Worm (Caenorhabditis elegans) whole organism, L3 larva: ENCODE measurements around the gene elpc-4.

ENCODE experiments used
- R02D3.7 ChIP-seq: fragments of 150-350 bp; optimal IDR thresholded peaks from 2 replicates; lab custom pipeline; 2014; ENCODE audit warnings: missing biosample characterization, missing genetic modification characterization
- aly-2 ChIP-seq: fragments of 150-350 bp; optimal IDR thresholded peaks from 2 replicates; lab custom pipeline; 2014; ENCODE audit warnings: missing biosample characterization, missing genetic modification characterization
- ama-1 ChIP-seq: fragments of 150-350 bp; optimal IDR thresholded peaks from 2 replicates; lab custom pipeline; 2018
- ceh-28 ChIP-seq: fragments of 150-350 bp; optimal IDR thresholded peaks from 2 replicates; lab custom pipeline; 2014; ENCODE audit warnings: missing biosample characterization, missing genetic modification reagents, missing genetic modification characterization
- ceh-82 ChIP-seq: fragments of 150-350 bp; optimal IDR thresholded peaks from 2 replicates; lab custom pipeline; 2014; ENCODE audit warnings: missing biosample characterization, missing genetic modification characterization
- daf-12 ChIP-seq: fragments of 150-350 bp; optimal IDR thresholded peaks from 2 replicates; lab custom pipeline; 2014; ENCODE audit warnings: missing biosample characterization, missing genetic modification reagents, missing genetic modification characterization
- egl-27 ChIP-seq: sonication (generic microtip); optimal IDR thresholded peaks from 4 replicates; lab custom pipeline; 2017; ENCODE audit warnings: missing biosample characterization, missing genetic modification reagents, missing genetic modification characterization
- egl-5 ChIP-seq: fragments of 150-350 bp; optimal IDR thresholded peaks from 2 replicates; lab custom pipeline; 2017; ENCODE audit warnings: missing biosample characterization, missing genetic modification reagents, missing genetic modification characterization, inconsistent platforms
- elt-1 ChIP-seq: fragments of 150-350 bp; optimal IDR thresholded peaks from 2 replicates; lab custom pipeline; 2014; ENCODE audit warnings: missing biosample characterization, missing genetic modification characterization
- elt-2 ChIP-seq: sonication (generic microtip); optimal IDR thresholded peaks from 2 replicates; lab custom pipeline; 2016; ENCODE audit warnings: missing genetic modification reagents, mild to moderate bottlenecking, missing genetic modification characterization, missing compliant biosample characterization
- elt-3 ChIP-seq, 3 experiments: fragments of 150-350 bp in 1 of 3; sonication (generic microtip) in 2 of 3; optimal IDR thresholded peaks; 2 replicates in 2 of 3; 4 replicates in 1 of 3; lab custom pipeline; 2014 to 2017; ENCODE audit warnings: missing biosample characterization in 3 of 3, missing genetic modification characterization in 3 of 3
- eor-1 ChIP-seq, 2 experiments: fragments of 150-350 bp; optimal IDR thresholded peaks; 2 replicates each; lab custom pipeline; 2014 to 2018; ENCODE audit warnings: missing biosample characterization in 2 of 2, missing genetic modification characterization in 2 of 2
- fkh-2 ChIP-seq: fragments of 150-350 bp; optimal IDR thresholded peaks from 2 replicates; lab custom pipeline; 2014; ENCODE audit warnings: missing biosample characterization, missing genetic modification reagents, missing genetic modification characterization
- fos-1 ChIP-seq: fragments of 150-350 bp; optimal IDR thresholded peaks from 2 replicates; lab custom pipeline; 2014; ENCODE audit warnings: missing biosample characterization, missing genetic modification characterization
- hmg-11 ChIP-seq: sonication (generic microtip); optimal IDR thresholded peaks from 2 replicates; lab custom pipeline; 2016; ENCODE audit warnings: missing genetic modification characterization, missing compliant biosample characterization
- jun-1 ChIP-seq: fragments of 150-350 bp; optimal IDR thresholded peaks from 2 replicates; lab custom pipeline; 2014; ENCODE audit warnings: missing biosample characterization, missing genetic modification reagents, missing genetic modification characterization
- lin-15B ChIP-seq: fragments of 150-350 bp; optimal IDR thresholded peaks from 2 replicates; lab custom pipeline; 2014; ENCODE audit warnings: missing biosample characterization, missing genetic modification characterization
- lin-39 ChIP-seq: fragments of 150-350 bp; optimal IDR thresholded peaks from 2 replicates; lab custom pipeline; 2018; ENCODE audit warnings: missing biosample characterization, missing genetic modification reagents, missing genetic modification characterization
- lsy-12 ChIP-seq: sonication (generic microtip); optimal IDR thresholded peaks from 2 replicates; lab custom pipeline; 2016; ENCODE audit warnings: mild to moderate bottlenecking, missing genetic modification characterization, missing compliant biosample characterization
- mdl-1 ChIP-seq: fragments of 150-350 bp; optimal IDR thresholded peaks from 2 replicates; lab custom pipeline; 2014; ENCODE audit warnings: missing biosample characterization, missing genetic modification characterization
- mml-1 ChIP-seq: fragments of 150-350 bp; sonication (generic microtip); optimal IDR thresholded peaks from 3 replicates; lab custom pipeline; 2014; ENCODE audit warnings: missing biosample characterization, missing genetic modification characterization
- nfya-1 ChIP-seq: sonication (generic microtip); optimal IDR thresholded peaks from 2 replicates; lab custom pipeline; 2017; ENCODE audit warnings: missing genetic modification characterization, mild to moderate bottlenecking, missing compliant biosample characterization, antibody characterized with exemption, moderate library complexity; ENCODE audit not compliant: insufficient read depth
- nhr-11 ChIP-seq: fragments of 150-350 bp; optimal IDR thresholded peaks from 2 replicates; lab custom pipeline; 2014; ENCODE audit warnings: missing biosample characterization, missing genetic modification characterization
- nhr-12 ChIP-seq: fragments of 150-350 bp; optimal IDR thresholded peaks from 2 replicates; lab custom pipeline; 2014; ENCODE audit warnings: missing biosample characterization, missing genetic modification characterization
- nhr-23 ChIP-seq: fragments of 150-350 bp; optimal IDR thresholded peaks from 2 replicates; lab custom pipeline; 2014; ENCODE audit warnings: missing biosample characterization, missing genetic modification reagents, missing genetic modification characterization
- nhr-25 ChIP-seq: sonication (generic microtip); optimal IDR thresholded peaks from 2 replicates; lab custom pipeline; 2017; ENCODE audit warnings: missing biosample characterization, missing genetic modification characterization
- nhr-28 ChIP-seq: fragments of 150-350 bp; optimal IDR thresholded peaks from 2 replicates; lab custom pipeline; 2014; ENCODE audit warnings: missing biosample characterization, missing genetic modification characterization
- nhr-43 ChIP-seq: sonication (generic microtip); optimal IDR thresholded peaks from 2 replicates; lab custom pipeline; 2016; ENCODE audit warnings: mild to moderate bottlenecking, missing genetic modification characterization, missing compliant biosample characterization; ENCODE audit not compliant: poor library complexity, severe bottlenecking
- nhr-77 ChIP-seq: fragments of 150-350 bp; optimal IDR thresholded peaks from 2 replicates; lab custom pipeline; 2014; ENCODE audit warnings: missing biosample characterization, missing genetic modification characterization
- pha-4 ChIP-seq: fragments of 150-350 bp; optimal IDR thresholded peaks from 2 replicates; lab custom pipeline; 2014; ENCODE audit warnings: missing biosample characterization, missing genetic modification reagents, missing genetic modification characterization
- pqm-1 ChIP-seq: fragments of 150-350 bp; optimal IDR thresholded peaks from 2 replicates; lab custom pipeline; 2017; ENCODE audit warnings: missing biosample characterization, missing genetic modification characterization, inconsistent platforms
- skn-1 ChIP-seq: fragments of 150-350 bp; optimal IDR thresholded peaks from 2 replicates; lab custom pipeline; 2014; ENCODE audit warnings: missing biosample characterization, missing genetic modification characterization
- snpc-4 ChIP-seq: fragments of 150-350 bp; optimal IDR thresholded peaks from 2 replicates; lab custom pipeline; 2014; ENCODE audit warnings: missing biosample characterization, missing genetic modification characterization
- tbx-2 ChIP-seq: sonication (generic microtip); optimal IDR thresholded peaks from 2 replicates; lab custom pipeline; 2016; ENCODE audit warnings: mild to moderate bottlenecking, missing genetic modification characterization, missing compliant biosample characterization
- unc-39 ChIP-seq: sonication (generic microtip); optimal IDR thresholded peaks from 4 replicates; lab custom pipeline; 2017; ENCODE audit warnings: missing biosample characterization, missing genetic modification characterization
- zag-1 ChIP-seq: fragments of 150-350 bp; optimal IDR thresholded peaks from 2 replicates; lab custom pipeline; 2014; ENCODE audit warnings: missing biosample characterization, missing genetic modification characterization
- ztf-11 ChIP-seq: fragments of 150-350 bp; optimal IDR thresholded peaks from 2 replicates; lab custom pipeline; 2014; ENCODE audit warnings: missing biosample characterization, missing genetic modification characterization
- ztf-4 ChIP-seq: fragments of 150-350 bp; optimal IDR thresholded peaks from 2 replicates; lab custom pipeline; 2014; ENCODE audit warnings: missing biosample characterization, missing genetic modification characterization

elpc-4 gene

ce11 chrIV:8027293-8027866 is 10.6 kb downstream of the elpc-4 start:
- TF ChIP-seq elt-2 (tag; lab: Kevin White, UChicago) = peak; percentile 26
- peak; percentile 70 for TF ChIP-seq nhr-25 (tag; lab: Kevin White, UChicago)
- TF ChIP-seq nhr-23 = peak; percentile 57
- TF ChIP-seq lin-15B (tag; lab: Kevin White, UChicago) = no peak
- TF ChIP-seq nhr-77 (tag; lab: Kevin White, UChicago) = no peak
- TF ChIP-seq nfya-1 (tag; lab: Kevin White, UChicago) = no peak
- peak; percentile 3 for TF ChIP-seq ceh-28 (tag; lab: Kevin White, UChicago)

- TF ChIP-seq elt-2 (tag; lab: Kevin White, UChicago) (peak; percentile 88), snpc-4 (tag; lab: Kevin White, UChicago) (no peak), lin-39 (no peak), lin-15B (tag; lab: Kevin White, UChicago) (no peak), nhr-25 (tag; lab: Kevin White, UChicago) (peak; percentile 95), ceh-82 (tag; lab: Kevin White, UChicago) (no peak), nhr-12 (tag; lab: Kevin White, UChicago) (no peak), nfya-1 (tag; lab: Kevin White, UChicago) (no peak), R02D3.7 (tag; lab: Kevin White, UChicago) (no peak), nhr-77 (tag; lab: Kevin White, UChicago) (no peak), ztf-11 (tag; lab: Kevin White, UChicago) (no peak), daf-12 (no peak), pqm-1 (tag; lab: Kevin White, UChicago) (peak; percentile 64), elt-3 (tag; optimal IDR thresholded peaks at IDR 0.05; lab: Kevin White, UChicago) (peak in 1 of 3 experiments; percentile 87), tbx-2 (tag; lab: Kevin White, UChicago) (no peak), fos-1 (tag; lab: Kevin White, UChicago) (no peak), nhr-43 (tag; lab: Kevin White, UChicago) (peak; percentile 75), lsy-12 (peak; percentile 9), aly-2 (no peak), unc-39 (tag; lab: Kevin White, UChicago) (no peak), skn-1 (tag; lab: Kevin White, UChicago) (no peak), egl-5 (tag; lab: Kevin White, UChicago) (no peak), nhr-23 (peak; percentile 92), nhr-11 (tag; lab: Kevin White, UChicago) (no peak), nhr-28 (tag; lab: Kevin White, UChicago) (no peak), jun-1 (no peak), mml-1 (tag; lab: Kevin White, UChicago) (no peak), zag-1 (tag; lab: Kevin White, UChicago) (no peak), mdl-1 (peak; percentile 68), elt-1 (tag; lab: Kevin White, UChicago) (peak; percentile 42), ama-1 (lab: Kevin White, UChicago) (peak; percentile 56), ztf-4 (tag; lab: Kevin White, UChicago) (no peak), hmg-11 (tag; lab: Kevin White, UChicago) (no peak)
These were observed 11.6 kb downstream of the elpc-4 start for ce11 chrIV:8028372-8028771.

ce11 chrIV:8029413-8029812 is 12.6 kb downstream of the elpc-4 start, which contains the start of gene nhr-31:
Gene nhr-31 (minus strand): TSS chrIV:8029513.
- no peak for TF ChIP-seq nhr-77 (tag; lab: Kevin White, UChicago)
- no peak for TF ChIP-seq egl-27 (tag; lab: Kevin White, UChicago)
- TF ChIP-seq eor-1 (tag; optimal IDR thresholded peaks at IDR 0.05; lab: Kevin White, UChicago) = no peak
- TF ChIP-seq nfya-1 (tag; lab: Kevin White, UChicago) = no peak
- no peak for TF ChIP-seq daf-12
- TF ChIP-seq fkh-2 (tag; lab: Kevin White, UChicago) = no peak
- no peak for TF ChIP-seq nhr-11 (tag; lab: Kevin White, UChicago)
- no peak for TF ChIP-seq pha-4 (tag; lab: Kevin White, UChicago)
- no peak for TF ChIP-seq mml-1 (tag; lab: Kevin White, UChicago)
